Worm (Caenorhabditis elegans) whole organism, L4 larva: Measurements from ENCODE around the gene dyf-19.
A peak's percentile ranks its signal among the peaks of the same experiment; 100 is the strongest.

Experiments
- F26F4.8 ChIP-seq: fragments of 200-800 bp; sonication (Bioruptor generic); conservative IDR thresholded peaks from 2 replicates; pipeline ENCODE4 v1.3.6; 2022; ENCODE audit warnings: missing genetic modification characterization, missing compliant biosample characterization
- F49E8.2 ChIP-seq: sonication (generic microtip); optimal IDR thresholded peaks from 2 replicates; lab custom pipeline; 2016; ENCODE audit warnings: missing compliant biosample characterization, mild to moderate bottlenecking, missing genetic modification characterization, borderline replicate concordance
- Y48G9A.11 ChIP-seq: fragments of 200-800 bp; sonication (Bioruptor generic); IDR thresholded peaks from 2 replicates; pipeline ENCODE4 v1.3.6; 2022; ENCODE audit warnings: missing genetic modification reagents, missing genetic modification characterization, missing compliant biosample characterization
- Y5F2A.4 ChIP-seq: fragments of 200-800 bp; sonication (Bioruptor generic); optimal IDR thresholded peaks from 2 replicates; lab custom pipeline; 2018; ENCODE audit warnings: mild to moderate bottlenecking, missing genetic modification characterization, missing compliant biosample characterization
- Y75B8A.6 ChIP-seq: fragments of 200-800 bp; sonication (Bioruptor generic); IDR thresholded peaks from 2 replicates; pipeline ENCODE4 v1.3.6; 2022; ENCODE audit warnings: missing genetic modification reagents, missing genetic modification characterization, missing compliant biosample characterization
- aha-1 ChIP-seq: fragments of 150-350 bp; peaks from one replicate; lab custom pipeline; 2014; ENCODE audit warnings: missing biosample characterization, missing genetic modification characterization
- ama-1 ChIP-seq: fragments of 150-350 bp; optimal IDR thresholded peaks from 2 replicates; lab custom pipeline; 2014; ENCODE audit warnings: inconsistent platforms, mixed read lengths
- arid-1 ChIP-seq: fragments of 200-800 bp; sonication (Bioruptor generic); conservative IDR thresholded peaks from 2 replicates; pipeline ENCODE4 v1.3.6; 2022; ENCODE audit warnings: missing genetic modification reagents, missing genetic modification characterization, missing compliant biosample characterization
- ceh-20 ChIP-seq: fragments of 200-800 bp; sonication (Bioruptor generic); IDR thresholded peaks from 2 replicates; pipeline ENCODE4 v1.3.6; 2022; ENCODE audit warnings: missing genetic modification reagents, missing genetic modification characterization, missing compliant biosample characterization
- ceh-28 ChIP-seq: fragments of 150-350 bp; optimal IDR thresholded peaks from 2 replicates; lab custom pipeline; 2014; ENCODE audit warnings: missing biosample characterization, missing genetic modification reagents, missing genetic modification characterization
- ceh-44 ChIP-seq: fragments of 200-800 bp; sonication (Bioruptor generic); IDR thresholded peaks from 2 replicates; pipeline ENCODE4 v1.3.6; 2022; ENCODE audit warnings: missing genetic modification reagents, missing genetic modification characterization, missing compliant biosample characterization
- ceh-82 ChIP-seq: sonication (generic microtip); optimal IDR thresholded peaks from 2 replicates; lab custom pipeline; 2017; ENCODE audit warnings: missing biosample characterization, missing genetic modification characterization
- ctbp-1 ChIP-seq: fragments of 200-800 bp; sonication (Bioruptor generic); IDR thresholded peaks from 2 replicates; pipeline ENCODE4 v1.3.6; 2022; ENCODE audit warnings: missing genetic modification reagents, missing genetic modification characterization, missing compliant biosample characterization
- daf-19 ChIP-seq: fragments of 200-800 bp; sonication (Bioruptor generic); conservative IDR thresholded peaks from 2 replicates; pipeline ENCODE4 v1.3.6; 2022; ENCODE audit warnings: missing genetic modification characterization, missing compliant biosample characterization
- daf-8 ChIP-seq: fragments of 200-800 bp; sonication (Bioruptor generic); IDR thresholded peaks from 2 replicates; pipeline ENCODE4 v1.3.6; 2022; ENCODE audit warnings: missing genetic modification characterization, missing compliant biosample characterization
- dmd-9 ChIP-seq: fragments of 200-800 bp; sonication (Bioruptor generic); IDR thresholded peaks from 2 replicates; pipeline ENCODE4 v1.3.6; 2022; ENCODE audit warnings: missing genetic modification reagents, missing genetic modification characterization, missing compliant biosample characterization
- duxl-1 ChIP-seq: sonication (generic microtip); optimal IDR thresholded peaks from 2 replicates; lab custom pipeline; 2016; ENCODE audit warnings: mild to moderate bottlenecking, missing genetic modification characterization, moderate library complexity, missing compliant biosample characterization; ENCODE audit not compliant: poor library complexity
- dve-1 ChIP-seq: sonication (generic microtip); optimal IDR thresholded peaks from 2 replicates; lab custom pipeline; 2017; ENCODE audit warnings: antibody characterized with exemption, mild to moderate bottlenecking, missing genetic modification characterization, missing compliant biosample characterization; ENCODE audit not compliant: insufficient read depth
- egl-27 ChIP-seq: sonication (generic microtip); optimal IDR thresholded peaks from 3 replicates; lab custom pipeline; 2017; ENCODE audit warnings: missing biosample characterization, missing genetic modification reagents, missing genetic modification characterization
- egl-43 ChIP-seq: fragments of 200-800 bp; sonication (Bioruptor generic); IDR thresholded peaks from 2 replicates; pipeline ENCODE4 v1.3.6; 2022; ENCODE audit warnings: missing genetic modification reagents, missing genetic modification characterization, missing compliant biosample characterization
- fos-1 ChIP-seq: fragments of 150-350 bp; optimal IDR thresholded peaks from 2 replicates; lab custom pipeline; 2014; ENCODE audit warnings: missing biosample characterization, missing genetic modification characterization
- jun-1 ChIP-seq: fragments of 150-350 bp; optimal IDR thresholded peaks from 2 replicates; lab custom pipeline; 2014; ENCODE audit warnings: missing biosample characterization, missing genetic modification reagents, missing genetic modification characterization
- lin-13 ChIP-seq: fragments of 150-350 bp; optimal IDR thresholded peaks from 2 replicates; lab custom pipeline; 2014; ENCODE audit warnings: missing biosample characterization, missing genetic modification reagents, missing genetic modification characterization
- lsy-2 ChIP-seq, 2 experiments: fragments of 150-350 bp in 1 of 2; sonication (generic microtip) in 1 of 2; optimal IDR thresholded peaks; 2 replicates each; lab custom pipeline; 2014 to 2017; ENCODE audit warnings: missing biosample characterization in 2 of 2, missing genetic modification characterization in 2 of 2
- mdt-29 ChIP-seq: fragments of 200-800 bp; sonication (Bioruptor generic); IDR thresholded peaks from 2 replicates; pipeline ENCODE4 v1.3.6; 2022; ENCODE audit warnings: missing genetic modification reagents, missing genetic modification characterization, missing compliant biosample characterization
- mes-2 ChIP-seq: sonication (generic microtip); optimal IDR thresholded peaks from 2 replicates; lab custom pipeline; 2016; ENCODE audit warnings: missing genotype, mild to moderate bottlenecking, missing genetic modification characterization, missing compliant biosample characterization; ENCODE audit not compliant: poor library complexity, severe bottlenecking
- nhr-10 ChIP-seq: fragments of 150-350 bp; optimal IDR thresholded peaks from 2 replicates; lab custom pipeline; 2014; ENCODE audit warnings: missing biosample characterization, missing genetic modification characterization
- nhr-11 ChIP-seq: fragments of 150-350 bp; optimal IDR thresholded peaks from 2 replicates; lab custom pipeline; 2014; ENCODE audit warnings: missing biosample characterization, missing genetic modification characterization
- nhr-25 ChIP-seq: sonication (generic microtip); optimal IDR thresholded peaks from 2 replicates; lab custom pipeline; 2017; ENCODE audit warnings: missing genetic modification characterization, mild to moderate bottlenecking, missing compliant biosample characterization, antibody characterized with exemption, moderate library complexity, borderline replicate concordance; ENCODE audit not compliant: insufficient read depth
- nhr-41 ChIP-seq: fragments of 200-800 bp; sonication (Bioruptor generic); IDR thresholded peaks from 2 replicates; pipeline ENCODE4 v1.3.6; 2022; ENCODE audit warnings: missing genetic modification reagents, missing genetic modification characterization, missing compliant biosample characterization
- nhr-77 ChIP-seq: fragments of 150-350 bp; optimal IDR thresholded peaks from 2 replicates; lab custom pipeline; 2014; ENCODE audit warnings: missing biosample characterization, missing genetic modification characterization
- set-16 ChIP-seq: fragments of 200-800 bp; sonication (Bioruptor generic); IDR thresholded peaks from 2 replicates; pipeline ENCODE4 v1.3.6; 2022; ENCODE audit warnings: missing genetic modification reagents, missing genetic modification characterization, missing compliant biosample characterization
- spr-1 ChIP-seq: sonication (generic microtip); optimal IDR thresholded peaks from 2 replicates; lab custom pipeline; 2016; ENCODE audit warnings: mild to moderate bottlenecking, missing genetic modification characterization, missing compliant biosample characterization
- unc-130 ChIP-seq: sonication (generic microtip); optimal IDR thresholded peaks from 2 replicates; lab custom pipeline; 2016; ENCODE audit warnings: missing genetic modification reagents, missing genetic modification characterization, missing compliant biosample characterization
- unc-62 ChIP-seq, 3 experiments: fragments of 150-350 bp in 1 of 3; sonication (generic microtip); optimal IDR thresholded peaks in 2 of 3; peaks in 1 of 3; 1 replicate in 1 of 3; 2 replicates in 2 of 3; lab custom pipeline; 2014 to 2017; ENCODE audit warnings: missing biosample characterization in 3 of 3, missing genetic modification characterization in 3 of 3, missing genetic modification reagents in 3 of 3, missing genotype in 1 of 3
- zip-11 ChIP-seq: fragments of 200-800 bp; sonication (Bioruptor generic); IDR thresholded peaks from 2 replicates; pipeline ENCODE4 v1.3.6; 2022; ENCODE audit warnings: missing genetic modification characterization, missing compliant biosample characterization

Gene dyf-19

DNA sequence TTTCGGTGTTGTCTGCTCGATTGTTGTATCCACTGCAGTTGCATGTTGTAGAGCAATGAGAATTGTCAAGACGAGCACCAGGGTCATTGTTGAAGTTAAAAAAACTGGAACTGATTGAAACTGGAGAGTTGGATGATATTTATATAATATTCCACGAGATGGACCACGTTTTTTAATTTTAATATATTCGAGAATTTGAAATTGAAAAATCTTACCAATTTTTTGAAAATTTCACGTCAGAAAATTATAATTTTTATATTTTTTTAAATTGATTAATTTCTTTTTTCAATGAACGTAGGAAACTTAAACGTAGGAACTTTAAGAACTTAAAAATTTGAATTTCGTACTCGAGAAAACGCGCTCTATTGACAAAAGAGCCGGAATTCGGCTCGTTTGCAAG lies 7.7 kb downstream of the dyf-19 start, which contains the start of gene Y43F8C.5 (continued):
- TF ChIP-seq mdt-29 (no peak), nhr-41 (GFP tag; lab: Robert Waterston, UW) (no peak), spr-1 (tag; lab: Kevin White, UChicago) (no peak), arid-1 (GFP tag; lab: Robert Waterston, UW) (no peak), lsy-2 (tag; optimal IDR thresholded peaks at IDR 0.05; lab: Kevin White, UChicago) (no peak), nhr-11 (tag; lab: Kevin White, UChicago) (no peak), zip-11 (no peak)

ce11 chrV:19632948-19633347 lies 8.1 kb downstream of the dyf-19 start:
- TF ChIP-seq ceh-28 (tag; lab: Kevin White, UChicago) (peak; percentile 92), lin-13 (no peak)

DNA sequence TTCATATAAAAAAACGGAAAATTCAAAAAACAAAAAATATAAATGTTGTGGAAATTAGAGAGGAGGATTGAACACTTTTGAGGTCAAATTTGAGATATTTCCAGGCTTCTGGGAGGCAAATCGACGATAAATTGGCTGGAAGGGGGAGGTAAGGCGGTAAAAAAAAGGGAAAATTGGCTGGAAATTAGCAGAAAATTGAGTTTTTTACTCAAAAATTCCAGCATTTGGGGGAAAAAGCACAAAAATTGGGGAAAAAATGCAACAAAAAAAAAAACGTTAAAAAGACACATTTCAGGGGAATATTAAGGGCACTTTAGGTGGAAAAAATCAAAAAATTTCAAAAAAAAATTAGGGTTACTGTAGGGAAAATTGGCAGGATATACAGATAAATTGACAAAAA lies 9.3 kb downstream of the dyf-19 start:
- no peak for TF ChIP-seq daf-19 (GFP tag; lab: Robert Waterston, UW)
- peak in 1 of 2 experiments; percentile 48 for TF ChIP-seq unc-62 (GFP tag; optimal IDR thresholded peaks at IDR 0.05 in 1 of 2; lab: Kevin White, UChicago)
- TF ChIP-seq unc-62 (tag; optimal IDR thresholded peaks at IDR 0.05; lab: Kevin White, UChicago): no peak

- TF ChIP-seq ceh-44 (GFP tag; lab: Robert Waterston, UW) (0 out of 2 replicates have a peak, but pooled peaks have one; percentile 10), ceh-28 (tag; lab: Kevin White, UChicago) (peak; percentile 95)
Measured at ce11 chrV:19635525-19636193, 10.8 kb downstream of the dyf-19 start.

- TF ChIP-seq ceh-44 (GFP tag; lab: Robert Waterston, UW): no peak
- TF ChIP-seq nhr-77 (tag; lab: Kevin White, UChicago): no peak
- TF ChIP-seq dve-1: no peak
- no peak for TF ChIP-seq ctbp-1 (GFP tag; lab: Robert Waterston, UW)
- TF ChIP-seq F26F4.8: no peak
- TF ChIP-seq ama-1 (lab: Kevin White, UChicago): no peak
- no peak for TF ChIP-seq ceh-20
- TF ChIP-seq Y48G9A.11 (GFP tag; lab: Robert Waterston, UW): peak; percentile 67; the same call in 1 of the 2 replicates
- 0 out of 2 replicates have a peak, but pooled peaks have one; percentile 25 for TF ChIP-seq set-16 (GFP tag; lab: Robert Waterston, UW)
- TF ChIP-seq Y75B8A.6: no peak
- no peak for TF ChIP-seq spr-1 (tag; lab: Kevin White, UChicago)
- no peak for TF ChIP-seq fos-1 (tag; lab: Kevin White, UChicago)
- no peak for TF ChIP-seq F49E8.2 (tag; lab: Kevin White, UChicago)
- no peak for TF ChIP-seq unc-130 (GFP tag; lab: Kevin White, UChicago)
- no peak for TF ChIP-seq Y5F2A.4
- 0 out of 2 replicates have a peak, but pooled peaks have one; percentile 43 for TF ChIP-seq egl-43
- TF ChIP-seq mes-2: peak; percentile 35
- peak; percentile 12 for TF ChIP-seq aha-1 (tag; lab: Kevin White, UChicago)
- no peak for TF ChIP-seq dmd-9
- TF ChIP-seq ceh-82: no peak
- TF ChIP-seq jun-1: no peak
- TF ChIP-seq daf-8: no peak
Measured at ce11 chrV:19636194-19636584, 11.3 kb downstream of the dyf-19 start.

ce11 chrV:19637890-19638289 lies 13.0 kb downstream of the dyf-19 start:
- TF ChIP-seq aha-1 (tag; lab: Kevin White, UChicago) (peak; percentile 92), egl-27 (tag; lab: Kevin White, UChicago) (no peak), Y48G9A.11 (GFP tag; lab: Robert Waterston, UW) (peak; percentile 5; the same call in 1 of the 2 replicates), nhr-10 (tag; lab: Kevin White, UChicago) (no peak), duxl-1 (tag; lab: Kevin White, UChicago) (no peak), nhr-25 (tag; lab: Kevin White, UChicago) (no peak)
- TF ChIP-seq, all 104 proteins: peak for 2
